Fruit fly (Drosophila melanogaster) whole organism, embryonic: ENCODE measurements around the gene CG43273.

ENCODE experiments used
- Ada2b ChIP-seq: fragments of 200-800 bp; sonication (Bioruptor generic); IDR thresholded peaks from 2 replicates; pipeline ENCODE4 v1.3.6; 2022; ENCODE audit warnings: missing biosample characterization, missing genetic modification characterization
- C15 ChIP-seq: fragments of 200-800 bp; sonication (Bioruptor generic); IDR thresholded peaks from 3 replicates; pipeline ENCODE4 v1.3.6; 2022; ENCODE audit warnings: missing biosample characterization, missing genetic modification characterization
- CG10654 ChIP-seq: fragments of 200-800 bp; sonication (Bioruptor generic); optimal IDR thresholded peaks from 2 replicates; lab custom pipeline; 2016; ENCODE audit warnings: missing biosample characterization, missing genetic modification characterization
- CG11398 ChIP-seq: fragments of 200-800 bp; sonication (Bioruptor generic); optimal IDR thresholded peaks from 2 replicates; lab custom pipeline; 2016; ENCODE audit warnings: missing biosample characterization, missing genetic modification characterization
- CG12104 ChIP-seq: fragments of 200-800 bp; sonication (Bioruptor generic); optimal IDR thresholded peaks from 3 replicates; lab custom pipeline; 2016; ENCODE audit warnings: missing biosample characterization, missing genetic modification characterization
- CG1233 ChIP-seq: fragments of 200-800 bp; sonication (Bioruptor generic); optimal IDR thresholded peaks from 4 replicates; lab custom pipeline; 2018; ENCODE audit warnings: missing biosample characterization, mild to moderate bottlenecking, missing genetic modification characterization
- CG12659 ChIP-seq: fragments of 200-800 bp; sonication (Bioruptor generic); optimal IDR thresholded peaks from 3 replicates; lab custom pipeline; 2017; ENCODE audit warnings: mild to moderate bottlenecking, missing biosample characterization, missing genetic modification reagents, missing genetic modification characterization
- CG13775 ChIP-seq: fragments of 200-800 bp; sonication (Bioruptor generic); optimal IDR thresholded peaks from 3 replicates; lab custom pipeline; 2017; ENCODE audit warnings: missing biosample characterization, mild to moderate bottlenecking, missing genetic modification characterization
- CG15479 ChIP-seq: fragments of 200-800 bp; sonication (Bioruptor generic); optimal IDR thresholded peaks from 3 replicates; lab custom pipeline; 2019; ENCODE audit warnings: missing biosample characterization, mild to moderate bottlenecking, missing genetic modification characterization, moderate library complexity
- CG16779 ChIP-seq: fragments of 200-800 bp; sonication (Bioruptor generic); IDR thresholded peaks from 2 replicates; pipeline ENCODE4 v1.3.6; 2022; ENCODE audit warnings: missing biosample characterization, missing genetic modification characterization
- CG16815 ChIP-seq: fragments of 200-800 bp; sonication (Bioruptor generic); optimal IDR thresholded peaks from 3 replicates; lab custom pipeline; 2017; ENCODE audit warnings: missing biosample characterization, mild to moderate bottlenecking, missing genetic modification characterization
- CG18764 ChIP-seq: fragments of 200-800 bp; sonication (Bioruptor generic); optimal IDR thresholded peaks from 3 replicates; lab custom pipeline; 2016; ENCODE audit warnings: missing biosample characterization, missing genetic modification characterization
- CG2199 ChIP-seq: fragments of 200-800 bp; sonication (Bioruptor generic); IDR thresholded peaks from 3 replicates; pipeline ENCODE4 v1.3.6; 2022; ENCODE audit warnings: missing biosample characterization, missing genetic modification characterization
- CG31365 ChIP-seq: fragments of 200-800 bp; sonication (Bioruptor generic); optimal IDR thresholded peaks from 2 replicates; lab custom pipeline; 2018; ENCODE audit warnings: missing biosample characterization, mild to moderate bottlenecking, missing genetic modification characterization
- CG31441 ChIP-seq: fragments of 200-800 bp; sonication (Bioruptor generic); IDR thresholded peaks from 2 replicates; pipeline ENCODE4 v1.3.6; 2022; ENCODE audit warnings: missing biosample characterization, missing genetic modification characterization
- CG3407 ChIP-seq: fragments of 200-800 bp; sonication (Bioruptor generic); optimal IDR thresholded peaks from 2 replicates; lab custom pipeline; 2018; ENCODE audit warnings: missing biosample characterization, mild to moderate bottlenecking, missing genetic modification characterization
- CG3995 ChIP-seq: fragments of 200-800 bp; sonication (Bioruptor generic); optimal IDR thresholded peaks from 3 replicates; lab custom pipeline; 2016; ENCODE audit warnings: missing biosample characterization, missing genetic modification characterization
- CG4707 ChIP-seq: fragments of 200-800 bp; sonication (Bioruptor generic); optimal IDR thresholded peaks from 2 replicates; lab custom pipeline; 2018; ENCODE audit warnings: missing biosample characterization, mild to moderate bottlenecking, missing genetic modification characterization, moderate library complexity
- CG6791 ChIP-seq: fragments of 200-800 bp; sonication (Bioruptor generic); IDR thresholded peaks from 3 replicates; pipeline ENCODE4 v1.3.6; 2022; ENCODE audit warnings: missing biosample characterization, missing genetic modification characterization; ENCODE audit not compliant: partially characterized antibody
- CG6813 ChIP-seq: fragments of 200-800 bp; sonication (Bioruptor generic); optimal IDR thresholded peaks from 2 replicates; lab custom pipeline; 2017; ENCODE audit warnings: missing biosample characterization, missing genetic modification characterization, mild to moderate bottlenecking, moderate library complexity, missing genetic modification reagents
- CG7928 ChIP-seq: fragments of 200-800 bp; sonication (Bioruptor generic); optimal IDR thresholded peaks from 2 replicates; lab custom pipeline; 2017; ENCODE audit warnings: missing biosample characterization, mild to moderate bottlenecking, missing genetic modification characterization
- CG9215 ChIP-seq: fragments of 200-800 bp; sonication (Bioruptor generic); IDR thresholded peaks from 2 replicates; pipeline ENCODE4 v1.3.6; 2022; ENCODE audit warnings: missing biosample characterization, missing genetic modification characterization
- CG9609 ChIP-seq: fragments of 200-800 bp; sonication (Bioruptor generic); optimal IDR thresholded peaks from 3 replicates; lab custom pipeline; 2016; ENCODE audit warnings: missing biosample characterization, missing genetic modification characterization
- HLHmδ ChIP-seq: fragments of 200-800 bp; sonication (Bioruptor generic); optimal IDR thresholded peaks from 2 replicates; lab custom pipeline; 2018; ENCODE audit warnings: missing biosample characterization, mild to moderate bottlenecking, missing genetic modification characterization, moderate library complexity
- HmgD ChIP-seq: fragments of 200-800 bp; sonication (Bioruptor generic); optimal IDR thresholded peaks from 3 replicates; lab custom pipeline; 2016; ENCODE audit warnings: missing biosample characterization, missing genetic modification characterization
- Mrtf ChIP-seq: fragments of 200-800 bp; sonication (Bioruptor generic); IDR thresholded peaks from 3 replicates; pipeline ENCODE4 v1.3.6; 2022; ENCODE audit warnings: missing biosample characterization, missing genetic modification characterization
- NFAT ChIP-seq: fragments of 200-800 bp; sonication (Bioruptor generic); IDR thresholded peaks from 2 replicates; pipeline ENCODE4 v1.3.6; 2022; ENCODE audit warnings: missing biosample characterization, missing genetic modification characterization
- Neu2 ChIP-seq: fragments of 200-800 bp; sonication (Bioruptor generic); optimal IDR thresholded peaks from 3 replicates; lab custom pipeline; 2016; ENCODE audit warnings: missing biosample characterization, missing genetic modification characterization, borderline replicate concordance
- NfI ChIP-seq: fragments of 200-800 bp; sonication (Bioruptor generic); optimal IDR thresholded peaks from 3 replicates; lab custom pipeline; 2018; ENCODE audit warnings: missing biosample characterization, mild to moderate bottlenecking, missing genetic modification characterization, moderate library complexity
- Ptx1 ChIP-seq: fragments of 200-800 bp; sonication (Bioruptor generic); IDR thresholded peaks from 2 replicates; pipeline ENCODE4 v1.3.6; 2022; ENCODE audit warnings: missing biosample characterization, missing genetic modification characterization
- cato ChIP-seq: fragments of 200-800 bp; sonication (Bioruptor generic); optimal IDR thresholded peaks from 2 replicates; lab custom pipeline; 2016; ENCODE audit warnings: missing biosample characterization, missing genetic modification characterization, borderline replicate concordance
- chm ChIP-seq: fragments of 200-800 bp; sonication (Bioruptor generic); IDR thresholded peaks from 2 replicates; pipeline ENCODE4 v1.3.6; 2022; ENCODE audit warnings: missing biosample characterization, missing genetic modification characterization
- crc ChIP-seq: fragments of 200-800 bp; sonication (Bioruptor generic); optimal IDR thresholded peaks from 2 replicates; lab custom pipeline; 2016; ENCODE audit warnings: missing biosample characterization, missing genetic modification characterization
- crp ChIP-seq, 2 experiments: fragments of 200-800 bp; sonication (Bioruptor generic); optimal IDR thresholded peaks; 2 replicates in 1 of 2; 3 replicates in 1 of 2; lab custom pipeline; 2017; ENCODE audit warnings: missing biosample characterization in 2 of 2, missing genetic modification characterization in 2 of 2, mild to moderate bottlenecking in 1 of 2, moderate library complexity in 1 of 2
- dan ChIP-seq: fragments of 200-800 bp; sonication (Bioruptor generic); IDR thresholded peaks from 2 replicates; pipeline ENCODE4 v1.3.6; 2022; ENCODE audit warnings: missing biosample characterization, missing genetic modification characterization
- dmrt11E ChIP-seq: fragments of 200-800 bp; sonication (Bioruptor generic); optimal IDR thresholded peaks from 3 replicates; lab custom pipeline; 2018; ENCODE audit warnings: missing biosample characterization, mild to moderate bottlenecking, missing genetic modification characterization, moderate library complexity
- emc ChIP-seq: fragments of 200-800 bp; sonication (Bioruptor generic); optimal IDR thresholded peaks from 2 replicates; lab custom pipeline; 2016; ENCODE audit warnings: missing biosample characterization, missing genetic modification characterization
- grau ChIP-seq: fragments of 200-800 bp; optimal IDR thresholded peaks from 3 replicates; lab custom pipeline; 2019; ENCODE audit warnings: missing biosample characterization, mild to moderate bottlenecking, missing genetic modification characterization, moderate library complexity
- ind ChIP-seq: fragments of 200-800 bp; sonication (Bioruptor generic); optimal IDR thresholded peaks from 3 replicates; lab custom pipeline; 2016; ENCODE audit warnings: missing biosample characterization, missing genetic modification characterization
- kni ChIP-seq: fragments of 200-800 bp; sonication (Bioruptor generic); optimal IDR thresholded peaks from 3 replicates; lab custom pipeline; 2017; ENCODE audit warnings: mild to moderate bottlenecking, missing biosample characterization, missing genetic modification reagents, missing genetic modification characterization
- nerfin-2 ChIP-seq: fragments of 200-800 bp; sonication (Bioruptor generic); IDR thresholded peaks from 2 replicates; pipeline ENCODE4 v1.3.6; 2022; ENCODE audit warnings: missing biosample characterization, missing genetic modification characterization; ENCODE audit not compliant: partially characterized antibody
- onecut ChIP-seq: fragments of 200-800 bp; sonication (Bioruptor generic); IDR thresholded peaks from 2 replicates; pipeline ENCODE4 v1.3.6; 2022; ENCODE audit warnings: missing biosample characterization, missing genetic modification characterization
- otp ChIP-seq: fragments of 200-800 bp; sonication (Bioruptor generic); IDR thresholded peaks from 3 replicates; pipeline ENCODE4, ENCODE4 v1.3.6; 2022; ENCODE audit warnings: missing biosample characterization, missing genetic modification characterization
- sisA ChIP-seq: fragments of 200-800 bp; sonication (Bioruptor generic); IDR thresholded peaks from 2 replicates; pipeline ENCODE4 v1.3.6; 2022; ENCODE audit warnings: missing biosample characterization, missing genetic modification characterization
- tap ChIP-seq: fragments of 200-800 bp; optimal IDR thresholded peaks from 3 replicates; lab custom pipeline; 2019; ENCODE audit warnings: missing biosample characterization, mild to moderate bottlenecking, missing genetic modification characterization, moderate library complexity
- usp ChIP-seq: fragments of >200 bp; optimal IDR thresholded peaks from 2 replicates; lab custom pipeline; 2017; ENCODE audit warnings: missing biosample characterization, missing genetic modification characterization

The CG43273 gene

dm6 chr3R:24870389-24871048, 40.4 kb downstream of the CG43273 start, which contains the start of gene CycB3 (continued):
- TF ChIP-seq CG9609 (GFP tag; lab: Kevin White, UChicago), result no peak
- peak; percentile 44; the same call in 1 of the 2 replicates for TF ChIP-seq chm (GFP tag; lab: Robert Waterston, UW)
- TF ChIP-seq cato (GFP tag; lab: Kevin White, UChicago), result no peak
- no peak for TF ChIP-seq CG4707 (GFP tag; lab: Kevin White, UChicago)
- no peak for TF ChIP-seq dan (GFP tag; lab: Robert Waterston, UW)
- no peak for TF ChIP-seq Ptx1 (GFP tag; lab: Robert Waterston, UW)
- TF ChIP-seq CG31441 (GFP tag; lab: Robert Waterston, UW), result no peak
- TF ChIP-seq nerfin-2 (GFP tag; lab: Robert Waterston, UW), result 0 out of 2 replicates have a peak, but pooled peaks have one; percentile 19
- no peak for TF ChIP-seq CG11398 (GFP tag; lab: Kevin White, UChicago)
- TF ChIP-seq HmgD (GFP tag; lab: Kevin White, UChicago), result peak; percentile 37
- no peak for TF ChIP-seq CG15479
- TF ChIP-seq CG6791 (GFP tag; lab: Robert Waterston, UW), result 0 out of 3 replicates have a peak, but pooled peaks have one; percentile 51
- TF ChIP-seq NfI (GFP tag; lab: Kevin White, UChicago), result peak; percentile 46
- no peak for TF ChIP-seq CG16779 (GFP tag; lab: Robert Waterston, UW)
- no peak; the same call in none of the 2 replicates for TF ChIP-seq onecut (GFP tag; lab: Robert Waterston, UW)
- peak; percentile 78 for TF ChIP-seq HLHmδ
- TF ChIP-seq CG7928 (GFP tag; lab: Kevin White, UChicago), result no peak

dm6 chr3R:24875939-24876842, 46.1 kb downstream of the CG43273 start, which contains the start of gene CG3744:
CG3744 (minus strand) TSS chr3R:24876654.
- peak; percentile 6 for TF ChIP-seq emc
- peak; percentile 99 for TF ChIP-seq NFAT (GFP tag; lab: Robert Waterston, UW)
- peak; percentile 88 for TF ChIP-seq C15 (GFP tag; lab: Robert Waterston, UW)
- TF ChIP-seq CG6813 (GFP tag; lab: Kevin White, UChicago), result peak; percentile 79
- TF ChIP-seq Neu2, result no peak
- TF ChIP-seq CG3407 (GFP tag; lab: Kevin White, UChicago), result peak; percentile 78
- peak; percentile 25 for TF ChIP-seq crc
- TF ChIP-seq Mrtf, result peak; percentile 94
- peak; percentile 77 for TF ChIP-seq CG12104
- TF ChIP-seq CG1233, result peak; percentile 91
- TF ChIP-seq otp (GFP tag; lab: Robert Waterston, UW), result peak; percentile 93
- TF ChIP-seq sisA (GFP tag; lab: Robert Waterston, UW), result peak; percentile 94
- peak; percentile 89 for TF ChIP-seq CG10654 (GFP tag; lab: Kevin White, UChicago)
- TF ChIP-seq ind (GFP tag; lab: Kevin White, UChicago), result peak; percentile 93
- TF ChIP-seq dmrt11E (tag; lab: Kevin White, UChicago), result peak; percentile 86
- TF ChIP-seq CG11398 (GFP tag; lab: Kevin White, UChicago), result peak; percentile 27
- TF ChIP-seq kni (GFP tag; lab: Kevin White, UChicago), result peak; percentile 80
- peak; percentile 86 for TF ChIP-seq CG16815 (GFP tag; lab: Kevin White, UChicago)
- no peak for TF ChIP-seq crp (GFP tag; optimal IDR thresholded peaks at IDR 0.05; lab: Kevin White, UChicago)
- TF ChIP-seq Ada2b (GFP tag; lab: Robert Waterston, UW), result peak; percentile 93
- peak; percentile 85 for TF ChIP-seq tap (tag; lab: Kevin White, UChicago)
- TF ChIP-seq CG2199, result peak; percentile 86
- TF ChIP-seq CG3995, result peak; percentile 23
- peak; percentile 89 for TF ChIP-seq CG13775 (GFP tag; lab: Kevin White, UChicago)
- peak; percentile 92 for TF ChIP-seq CG9215
- peak; percentile 92 for TF ChIP-seq grau
- peak; percentile 93 for TF ChIP-seq CG12659 (GFP tag; lab: Kevin White, UChicago)
- TF ChIP-seq CG31365 (tag; lab: Kevin White, UChicago), result no peak
- TF ChIP-seq CG18764 (GFP tag; lab: Kevin White, UChicago), result peak; percentile 81
- TF ChIP-seq usp (GFP tag; lab: Kevin White, UChicago), result no peak
